Worm (Caenorhabditis elegans) whole organism, L1 larva: ENCODE results near the gene srg-65.
A peak's percentile ranks its signal among the peaks of the same experiment; 100 is the strongest.
"Not testable (repeated sequence)": the region's sequence is repeated elsewhere in the genome, so short reads cannot be mapped to it uniquely, and the experiment has no call there.

Experiments used
- C04F5.9 ChIP-seq: sonication (generic microtip); optimal IDR thresholded peaks from 2 replicates; lab custom pipeline; 2016; ENCODE audit warnings: missing genetic modification characterization, missing compliant biosample characterization
- F16B12.6 ChIP-seq: fragments of 150-350 bp; optimal IDR thresholded peaks from 2 replicates; lab custom pipeline; 2014; ENCODE audit warnings: missing biosample characterization, missing genetic modification characterization
- ama-1 ChIP-seq: fragments of 150-350 bp; optimal IDR thresholded peaks from 2 replicates; lab custom pipeline; 2014
- ceh-63 ChIP-seq: fragments of 200-800 bp; sonication (Bioruptor generic); optimal IDR thresholded peaks from 2 replicates; lab custom pipeline; 2018; ENCODE audit warnings: mild to moderate bottlenecking, missing genetic modification characterization, missing compliant biosample characterization
- ceh-8 ChIP-seq: fragments of 200-800 bp; sonication (Bioruptor generic); optimal IDR thresholded peaks from 2 replicates; lab custom pipeline; 2018; ENCODE audit warnings: mild to moderate bottlenecking, missing genetic modification characterization, moderate library complexity, missing compliant biosample characterization
- ceh-90 ChIP-seq: sonication (generic microtip); optimal IDR thresholded peaks from 2 replicates; lab custom pipeline; 2016; ENCODE audit warnings: missing genetic modification characterization, missing compliant biosample characterization
- dpl-1 ChIP-seq, 3 experiments: fragments of 150-350 bp in 2 of 3; sonication (generic microtip) in 1 of 3; optimal IDR thresholded peaks; 2 replicates each; lab custom pipeline; 2014 to 2017; ENCODE audit warnings: missing biosample characterization in 3 of 3, missing genetic modification characterization in 3 of 3, missing genetic modification reagents in 3 of 3
- dsc-1 ChIP-seq: sonication (generic microtip); optimal IDR thresholded peaks from 2 replicates; lab custom pipeline; 2016; ENCODE audit warnings: mild to moderate bottlenecking, missing genetic modification characterization, missing compliant biosample characterization
- efl-1 ChIP-seq, 4 experiments: fragments of 150-350 bp; optimal IDR thresholded peaks in 3 of 4; peaks in 1 of 4; 1 replicate in 1 of 4; 2 replicates in 3 of 4; lab custom pipeline; 2014; ENCODE audit warnings: missing biosample characterization in 2 of 4, missing genetic modification characterization in 2 of 4, missing genetic modification reagents in 2 of 4
- efl-3 ChIP-seq: fragments of 200-800 bp; sonication (Bioruptor generic); optimal IDR thresholded peaks from 2 replicates; lab custom pipeline; 2018; ENCODE audit warnings: mild to moderate bottlenecking, missing genetic modification characterization, missing compliant biosample characterization
- egl-13 ChIP-seq: sonication (generic microtip); optimal IDR thresholded peaks from 2 replicates; lab custom pipeline; 2016; ENCODE audit warnings: missing genotype, missing genetic modification reagents, missing genetic modification characterization, missing compliant biosample characterization
- elt-2 ChIP-seq: sonication (generic microtip); optimal IDR thresholded peaks from 2 replicates; lab custom pipeline; 2016; ENCODE audit warnings: missing genetic modification characterization, mild to moderate bottlenecking, inconsistent platforms, missing compliant biosample characterization, missing genetic modification reagents
- fkh-4 ChIP-seq: sonication (generic microtip); optimal IDR thresholded peaks from 2 replicates; lab custom pipeline; 2016; ENCODE audit warnings: missing compliant biosample characterization, missing genetic modification characterization, borderline replicate concordance
- hpl-2 ChIP-seq: fragments of 150-350 bp; optimal IDR thresholded peaks from 2 replicates; lab custom pipeline; 2014; ENCODE audit warnings: missing biosample characterization, missing genetic modification reagents, missing genetic modification characterization
- isw-1 ChIP-seq: fragments of 200-800 bp; sonication (Bioruptor generic); IDR thresholded peaks from 2 replicates; pipeline ENCODE4 v1.3.6; 2022; ENCODE audit warnings: missing genetic modification characterization, missing compliant biosample characterization
- lin-35 ChIP-seq, 2 experiments: fragments of 150-350 bp; optimal IDR thresholded peaks; 2 replicates each; lab custom pipeline; 2014; ENCODE audit warnings: missing biosample characterization in 2 of 2, missing genetic modification characterization in 2 of 2, missing genetic modification reagents in 2 of 2
- lir-3 ChIP-seq: sonication (generic microtip); optimal IDR thresholded peaks from 2 replicates; lab custom pipeline; 2016; ENCODE audit warnings: mild to moderate bottlenecking, missing genetic modification characterization, moderate library complexity, missing compliant biosample characterization; ENCODE audit not compliant: poor library complexity
- mdl-1 ChIP-seq, 2 experiments: fragments of 150-350 bp; optimal IDR thresholded peaks; 2 replicates each; lab custom pipeline; 2014 to 2017; ENCODE audit warnings: missing biosample characterization in 2 of 2, missing genetic modification characterization in 2 of 2, inconsistent platforms in 1 of 2
- mef-2 ChIP-seq: fragments of 150-350 bp; optimal IDR thresholded peaks from 2 replicates; lab custom pipeline; 2014; ENCODE audit warnings: missing biosample characterization, missing genetic modification characterization
- mep-1 ChIP-seq: fragments of 150-350 bp; optimal IDR thresholded peaks from 2 replicates; lab custom pipeline; 2014; ENCODE audit warnings: missing biosample characterization, missing genetic modification characterization
- nhr-12 ChIP-seq: sonication (generic microtip); optimal IDR thresholded peaks from 2 replicates; lab custom pipeline; 2017; ENCODE audit warnings: missing biosample characterization, missing genetic modification characterization
- nhr-71 ChIP-seq: sonication (generic microtip); optimal IDR thresholded peaks from 2 replicates; lab custom pipeline; 2016; ENCODE audit warnings: mild to moderate bottlenecking, missing genetic modification characterization, moderate library complexity, missing compliant biosample characterization
- nhr-84 ChIP-seq: sonication (generic microtip); optimal IDR thresholded peaks from 2 replicates; lab custom pipeline; 2017; ENCODE audit warnings: missing biosample characterization, missing genetic modification characterization
- pax-3 ChIP-seq: fragments of 200-800 bp; sonication (Bioruptor generic); optimal IDR thresholded peaks from 2 replicates; lab custom pipeline; 2018; ENCODE audit warnings: mild to moderate bottlenecking, missing genetic modification characterization, moderate library complexity, missing compliant biosample characterization
- rnt-1 ChIP-seq: sonication (generic microtip); optimal IDR thresholded peaks from 2 replicates; lab custom pipeline; 2016; ENCODE audit warnings: mild to moderate bottlenecking, missing genetic modification characterization, moderate library complexity, missing compliant biosample characterization
- skn-1 ChIP-seq: fragments of 150-350 bp; optimal IDR thresholded peaks from 2 replicates; lab custom pipeline; 2014; ENCODE audit warnings: missing biosample characterization, missing genetic modification characterization
- tlp-1 ChIP-seq: fragments of 150-350 bp; optimal IDR thresholded peaks from 2 replicates; lab custom pipeline; 2014; ENCODE audit warnings: missing biosample characterization, missing genetic modification characterization
- unc-130 ChIP-seq: fragments of 150-350 bp; optimal IDR thresholded peaks from 2 replicates; lab custom pipeline; 2017; ENCODE audit warnings: missing biosample characterization, missing genetic modification characterization, inconsistent platforms
- unc-62 ChIP-seq: fragments of 150-350 bp; optimal IDR thresholded peaks from 2 replicates; lab custom pipeline; 2014; ENCODE audit warnings: missing biosample characterization, missing genetic modification reagents, missing genetic modification characterization
- unc-86 ChIP-seq: sonication (generic microtip); optimal IDR thresholded peaks from 2 replicates; lab custom pipeline; 2016; ENCODE audit warnings: missing genetic modification characterization, missing compliant biosample characterization
- xbp-1 ChIP-seq: sonication (generic microtip); optimal IDR thresholded peaks from 2 replicates; lab custom pipeline; 2016; ENCODE audit warnings: missing genetic modification characterization, missing compliant biosample characterization
- zag-1 ChIP-seq: fragments of 150-350 bp; optimal IDR thresholded peaks from 2 replicates; lab custom pipeline; 2014; ENCODE audit warnings: missing biosample characterization, missing genetic modification characterization
- zip-4 ChIP-seq: fragments of 200-800 bp; sonication (Bioruptor generic); optimal IDR thresholded peaks from 2 replicates; lab custom pipeline; 2018; ENCODE audit warnings: mild to moderate bottlenecking, missing genetic modification characterization, moderate library complexity, missing compliant biosample characterization
- ztf-4 ChIP-seq: fragments of 150-350 bp; optimal IDR thresholded peaks from 2 replicates; lab custom pipeline; 2014; ENCODE audit warnings: missing biosample characterization, missing genetic modification characterization

The srg-65 gene

DNA sequence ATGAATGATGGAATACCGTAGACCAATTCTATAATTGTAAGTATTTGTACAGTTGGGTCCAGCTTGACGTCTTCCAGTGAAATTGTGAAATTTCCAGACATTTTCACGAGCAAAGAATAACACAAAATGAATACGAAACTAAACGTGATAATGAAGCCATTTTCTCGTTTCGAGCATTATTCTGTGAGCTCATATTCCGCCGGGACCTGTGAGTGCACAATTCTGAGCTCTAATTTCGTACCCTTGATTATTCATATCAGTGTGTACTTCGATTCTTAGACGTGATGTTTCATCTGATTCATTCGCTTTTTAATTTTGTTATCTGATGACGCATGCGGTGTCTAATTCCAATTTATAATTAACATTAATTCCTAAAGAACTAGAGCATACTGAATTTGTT lies 2.5 kb downstream of the srg-65 start, which contains the start of gene srg-66:
srg-66 (minus strand) TSS at position 101 of the 400 bp plus-strand sequence.
- TF ChIP-seq F16B12.6: no peak
- TF ChIP-seq ceh-8: peak; percentile 66

DNA sequence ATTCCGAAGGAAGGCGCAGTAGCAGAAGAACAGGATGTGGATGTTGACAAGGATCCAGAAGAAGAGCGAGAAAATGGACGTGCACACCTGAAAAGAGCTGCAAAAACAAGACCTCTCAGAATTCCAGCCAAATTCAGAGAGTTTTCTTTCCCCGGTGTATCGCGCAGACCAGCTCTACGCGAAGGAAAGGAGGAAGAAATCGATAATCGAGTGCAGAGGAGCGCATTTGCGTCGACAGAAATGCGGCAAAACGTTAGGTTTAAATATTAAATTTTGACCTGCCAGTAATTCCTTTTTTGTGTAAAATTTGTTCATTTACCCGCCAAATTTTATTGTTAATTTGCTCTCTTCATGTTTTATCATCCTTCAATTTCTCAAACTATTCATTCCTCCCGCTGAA lies 7.0 kb downstream of the srg-65 start:
- TF ChIP-seq nhr-12 (no peak), lin-35 (GFP tag; optimal IDR thresholded peaks at IDR 0.05; lab: Kevin White, UChicago) (peak in 1 of 2 experiments; percentile 52), mef-2 (tag; lab: Kevin White, UChicago) (no peak), tlp-1 (tag; lab: Kevin White, UChicago) (no peak), isw-1 (GFP tag; lab: Robert Waterston, UW) (no peak), ztf-4 (no peak), zip-4 (no peak), nhr-84 (tag; lab: Kevin White, UChicago) (no peak), dpl-1 (GFP tag; optimal IDR thresholded peaks at IDR 0.05; lab: Kevin White, UChicago) (peak in 2 of 3 experiments; percentile 43 to 50), skn-1 (tag; lab: Kevin White, UChicago) (no peak), ceh-63 (GFP tag; lab: Kevin White, UChicago) (no peak), unc-130 (tag; lab: Kevin White, UChicago) (no peak), efl-1 (optimal IDR thresholded peaks at IDR 0.05; lab: Kevin White, UChicago) (peak in 1 of 2 experiments; percentile 52), efl-1 (GFP tag; optimal IDR thresholded peaks at IDR 0.05 in 1 of 2; lab: Kevin White, UChicago) (peak; percentile 59 to 95)

DNA sequence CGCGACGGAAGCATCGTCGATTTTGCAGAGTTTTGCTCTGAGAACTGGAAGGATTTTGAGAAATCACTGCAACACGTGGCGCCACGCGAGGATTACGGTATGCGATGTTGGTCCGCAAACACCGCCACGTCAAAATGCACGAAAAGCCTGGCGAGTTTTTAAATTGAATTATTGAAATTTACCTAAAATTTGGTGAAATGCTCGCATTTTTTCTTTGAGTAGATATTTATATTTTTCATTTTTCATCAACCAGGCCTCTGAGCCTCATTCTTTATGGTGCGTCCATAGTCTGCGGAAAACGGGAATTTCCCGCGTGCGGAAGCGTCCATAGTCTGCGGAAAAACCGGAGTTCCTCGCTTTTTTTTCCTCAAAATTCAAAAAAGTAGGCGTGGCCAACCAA lies 13.8 kb downstream of the srg-65 start, which contains the start of gene ZC317.7:
ZC317.7 (minus strand) TSS at position 101 of the 400 bp plus-strand sequence.
- not testable (repeated sequence) for TF ChIP-seq zag-1 (tag; lab: Kevin White, UChicago); efl-3 (GFP tag; lab: Kevin White, UChicago); pax-3

DNA sequence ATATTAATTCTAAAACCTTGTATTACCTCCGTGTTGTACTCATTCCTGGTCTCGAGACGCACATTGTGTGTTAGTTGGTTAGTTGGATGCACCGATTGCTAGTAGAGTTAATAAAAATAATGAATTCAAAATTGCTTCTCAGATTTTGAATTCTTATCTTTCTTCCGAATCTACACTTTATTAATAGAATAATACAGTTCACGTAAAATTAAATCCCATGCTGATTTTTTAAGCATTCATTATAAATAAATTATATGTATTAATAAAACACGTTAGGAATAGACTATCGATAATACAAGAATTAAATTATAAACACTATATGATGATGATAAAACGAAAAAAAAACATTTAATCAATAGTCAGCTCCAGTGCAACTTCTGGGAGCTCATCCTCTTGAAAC lies 16.3 kb downstream of the srg-65 start, which contains the start of gene ZC317.6:
ZC317.6 (minus strand) TSS at position 101 of the 400 bp plus-strand sequence.
- TF ChIP-seq unc-62 (GFP tag; lab: Kevin White, UChicago); zip-4; nhr-71 (tag; lab: Kevin White, UChicago): not testable (repeated sequence)

DNA sequence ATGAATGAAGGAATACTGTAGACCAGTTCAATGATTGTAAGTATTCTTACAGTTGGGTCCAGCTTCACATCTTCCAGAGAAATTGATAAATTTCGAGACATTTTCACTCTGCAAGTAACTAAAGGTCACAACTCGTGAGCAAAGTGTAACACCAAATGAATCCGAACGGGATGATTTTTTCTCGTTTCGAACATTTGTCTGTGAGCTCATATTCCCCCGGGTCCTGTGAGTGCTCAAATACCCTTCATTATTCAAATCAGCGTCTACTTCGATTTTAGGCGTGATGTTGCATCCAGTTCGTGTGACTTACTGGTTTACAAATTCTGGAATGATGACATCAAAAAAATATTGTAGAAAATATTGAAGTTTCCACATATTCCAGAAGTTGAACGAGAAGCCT lies 19.4 kb downstream of the srg-65 start, which contains the start of gene srg-68:
srg-68 (minus strand) TSS at position 101 of the 400 bp plus-strand sequence.
- no peak for TF ChIP-seq rnt-1
- no peak for TF ChIP-seq mep-1 (tag; lab: Kevin White, UChicago)
- no peak for TF ChIP-seq xbp-1
- no peak for TF ChIP-seq unc-86
- no peak for TF ChIP-seq F16B12.6
- TF ChIP-seq egl-13 (tag; lab: Kevin White, UChicago): no peak
- no peak for TF ChIP-seq hpl-2 (GFP tag; lab: Kevin White, UChicago)
- no peak for TF ChIP-seq elt-2
- no peak for TF ChIP-seq dsc-1
- TF ChIP-seq C04F5.9 (tag; lab: Kevin White, UChicago): no peak
- no peak for TF ChIP-seq fkh-4
- TF ChIP-seq lir-3 (tag; lab: Kevin White, UChicago): no peak
- TF ChIP-seq mef-2 (tag; lab: Kevin White, UChicago): no peak
- no peak for TF ChIP-seq ceh-90
- no peak for TF ChIP-seq mdl-1 (tag; optimal IDR thresholded peaks at IDR 0.05; lab: Kevin White, UChicago)

DNA sequence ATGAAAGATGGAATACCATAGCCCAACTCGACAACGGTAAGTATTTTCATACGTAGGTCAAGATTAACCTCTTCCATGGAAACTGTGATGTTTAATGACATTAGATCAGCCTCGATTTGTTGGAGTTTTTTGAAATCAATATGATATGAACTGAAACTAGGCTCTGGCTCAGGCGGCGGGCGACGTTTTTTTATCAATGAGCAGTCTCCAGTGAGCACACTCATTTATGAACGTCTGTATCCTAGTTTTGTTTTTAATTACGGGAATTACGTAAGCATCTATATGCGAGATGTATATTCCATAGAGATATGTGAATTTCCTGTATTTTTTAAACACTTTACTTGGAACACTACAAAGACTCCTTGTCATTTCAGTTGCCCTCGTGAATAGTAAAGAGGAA lies 21.9 kb downstream of the srg-65 start, which contains the start of gene srg-67:
srg-67 (minus strand) TSS at position 101 of the 400 bp plus-strand sequence.
- TF ChIP-seq efl-1 (optimal IDR thresholded peaks at IDR 0.05; lab: Kevin White, UChicago) (no peak), efl-1 (GFP tag; optimal IDR thresholded peaks at IDR 0.05 in 1 of 2; lab: Kevin White, UChicago) (peak in 1 of 2 experiments; percentile 26), ama-1 (lab: Kevin White, UChicago) (no peak)
